Worm (Caenorhabditis elegans): Measurements from ENCODE around the gene prmt-5.
A peak's percentile ranks its signal among the peaks of the same experiment; 100 is the strongest.
"Not testable (repeated sequence)": the region's sequence is repeated elsewhere in the genome, so short reads cannot be mapped to it uniquely, and the experiment has no call there.

DNA sequence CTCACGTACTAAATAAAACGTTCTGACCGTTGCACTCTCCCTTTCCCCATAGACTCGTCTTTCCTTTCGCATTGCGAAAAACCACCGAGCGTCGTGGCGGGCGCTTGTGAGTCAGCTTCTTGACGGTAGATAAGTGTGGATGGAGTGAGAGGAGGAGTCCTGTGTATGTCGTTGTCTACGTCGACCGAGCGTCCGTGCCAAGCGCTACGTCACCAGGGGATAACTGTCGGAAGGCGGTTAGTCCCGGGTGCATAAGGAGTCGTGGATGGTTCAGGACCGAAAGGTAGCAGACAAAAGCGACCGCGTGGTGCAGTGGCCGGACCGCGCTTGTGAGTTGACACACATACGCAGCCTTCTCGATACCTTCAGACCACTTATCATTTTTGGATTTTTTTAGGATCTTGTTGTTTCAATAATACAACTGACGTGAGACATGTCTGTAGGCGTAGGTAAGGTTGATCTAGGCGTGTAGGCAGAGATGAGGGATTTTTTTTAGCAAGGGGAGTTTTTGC is 19.2 kb upstream of the prmt-5 start:
- TF ChIP-seq lin-35 (GFP tag; optimal IDR thresholded peaks at IDR 0.05) (peak in 1 of 3 experiments; percentile 20), repo-1 (tag; optimal IDR thresholded peaks at IDR 0.05) (peak; percentile 79), snpc-4 (GFP tag; optimal IDR thresholded peaks at IDR 0.05) (peak; percentile 31), snpc-4 (tag; optimal IDR thresholded peaks at IDR 0.05) (peak in 2 of 4 experiments; percentile 15 to 60), zim-3 (tag; optimal IDR thresholded peaks at IDR 0.05) (peak; percentile 67), Y95B8A.8 (GFP tag; IDR thresholded peaks at IDR 0.05) (peak; percentile 73; the same call in 1 of the 2 replicates), K12H6.12 (tag; optimal IDR thresholded peaks at IDR 0.05) (peak; percentile 78), K11D2.4 (GFP tag; IDR thresholded peaks at IDR 0.05) (peak; percentile 69), ztf-28 (GFP tag; IDR thresholded peaks at IDR 0.05) (0 out of 2 replicates have a peak, but pooled peaks have one; percentile 30), B0019.2 (GFP tag; conservative IDR thresholded peaks at IDR 0.05) (0 out of 2 replicates have a peak, but pooled peaks have one; percentile 29)
- not testable (repeated sequence) for TF ChIP-seq unc-62 (GFP tag; optimal IDR thresholded peaks at IDR 0.05); ama-1 (optimal IDR thresholded peaks at IDR 0.05); ama-1 (GFP tag; optimal IDR thresholded peaks at IDR 0.05); hlh-12 (tag; optimal IDR thresholded peaks at IDR 0.05); madf-3 (GFP tag; IDR thresholded peaks at IDR 0.05)
